Fruit fly (Drosophila melanogaster): ENCODE measurements around the gene CG42675.

CG42675 gene

DNA sequence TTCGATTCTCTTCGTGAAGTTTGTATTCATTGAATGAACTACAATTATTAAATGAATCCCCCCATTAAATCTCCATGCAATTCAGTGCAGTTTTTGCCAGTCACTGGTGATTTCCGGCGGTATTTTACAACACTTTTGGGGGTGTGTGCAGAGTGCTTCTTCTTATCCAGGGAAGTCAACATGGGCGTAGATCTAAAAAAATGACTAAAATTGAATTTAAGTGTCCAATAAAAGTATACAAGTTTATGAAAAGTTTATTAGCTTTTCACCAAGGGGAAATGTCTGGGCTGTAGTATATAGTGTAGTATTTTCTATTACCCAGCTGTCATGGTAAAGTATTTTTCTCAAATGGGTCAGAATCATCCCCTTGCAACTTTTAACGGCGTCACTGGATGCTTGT lies 21.9 kb upstream of the CG42675 start, which contains the start of gene Hpf1 (continued):
- peak; percentile 24 to 91 for TF ChIP-seq tll (GFP tag; optimal IDR thresholded peaks at IDR 0.05)
- peak; percentile 95 for TF ChIP-seq Doc2 (GFP tag; IDR thresholded peaks at IDR 0.05)
- peak; percentile 97 for TF ChIP-seq CG17829 (tag; optimal IDR thresholded peaks at IDR 0.05)
- peak; percentile 97 for TF ChIP-seq CG1233 (GFP tag; optimal IDR thresholded peaks at IDR 0.05)
- peak; percentile 99 for TF ChIP-seq CG7839 (tag; optimal IDR thresholded peaks at IDR 0.05)
- peak; percentile 92 for TF ChIP-seq CG9437 (GFP tag; optimal IDR thresholded peaks at IDR 0.05)
- no peak for TF ChIP-seq br (optimal IDR thresholded peaks at IDR 0.05)
- peak; percentile 98 for TF ChIP-seq NC2β (GFP tag; optimal IDR thresholded peaks at IDR 0.05)
- TF ChIP-seq otp (GFP tag; IDR thresholded peaks at IDR 0.05), result peak; percentile 97
- no peak for TF ChIP-seq Hr39 (optimal IDR thresholded peaks at IDR 0.05)
- TF ChIP-seq E2f2 (GFP tag; IDR thresholded peaks at IDR 0.05), result peak; percentile 86
- peak; percentile 94 for TF ChIP-seq CG7357 (GFP tag; IDR thresholded peaks at IDR 0.05)
- TF ChIP-seq cas (GFP tag; IDR thresholded peaks at IDR 0.05), result peak; percentile 96
- peak; percentile 93 for TF ChIP-seq CG10959 (GFP tag; IDR thresholded peaks at IDR 0.05)
- TF ChIP-seq rib (GFP tag; IDR thresholded peaks at IDR 0.05), result peak; percentile 97
- TF ChIP-seq CG4617 (GFP tag; optimal IDR thresholded peaks at IDR 0.05; ENCODE audit: borderline replicate concordance), result peak; percentile 98
- peak; percentile 63 for TF ChIP-seq fd102C (GFP tag; optimal IDR thresholded peaks at IDR 0.05)
- peak; percentile 96 for TF ChIP-seq CG4854 (GFP tag; optimal IDR thresholded peaks at IDR 0.05)
- TF ChIP-seq crol (GFP tag; IDR thresholded peaks at IDR 0.05), result peak; percentile 65
- TF ChIP-seq E2f1 (GFP tag; IDR thresholded peaks at IDR 0.05), result peak; percentile 98
- peak; percentile 98 for TF ChIP-seq CrebB (tag; optimal IDR thresholded peaks at IDR 0.05)
- TF ChIP-seq tna (GFP tag; IDR thresholded peaks at IDR 0.05; ENCODE audit: partially characterized antibody), result no peak
- TF ChIP-seq Gug (GFP tag; IDR thresholded peaks at IDR 0.05), result peak; percentile 98
- peak; percentile 95 for TF ChIP-seq CG2875 (GFP tag; optimal IDR thresholded peaks at IDR 0.05)
- peak; percentile 90 for TF ChIP-seq CG6654 (GFP tag; optimal IDR thresholded peaks at IDR 0.05)
- TF ChIP-seq salm (tag; optimal IDR thresholded peaks at IDR 0.05), result peak; percentile 97
- peak; percentile 92 for TF ChIP-seq kah (GFP tag; optimal IDR thresholded peaks at IDR 0.05)
- no peak for TF ChIP-seq prd (optimal IDR thresholded peaks at IDR 0.05)
- TF ChIP-seq prd (GFP tag; IDR thresholded peaks at IDR 0.05), result peak; percentile 99
- TF ChIP-seq Ets65A (GFP tag), result peak; percentile 100
- peak; percentile 96 for TF ChIP-seq so (GFP tag; IDR thresholded peaks at IDR 0.05)
- peak; percentile 99 for TF ChIP-seq pho (GFP tag; optimal IDR thresholded peaks at IDR 0.05)
- peak; percentile 99 for TF ChIP-seq Hsf (GFP tag; optimal IDR thresholded peaks at IDR 0.05)
- TF ChIP-seq Opbp (GFP tag; IDR thresholded peaks at IDR 0.05; ENCODE audit: partially characterized antibody), result peak; percentile 61; the same call in 1 of the 3 replicates
- TF ChIP-seq CkIIα-i1 (GFP tag; IDR thresholded peaks at IDR 0.05), result peak; percentile 81; the same call in 1 of the 2 replicates
- no peak for TF ChIP-seq Trl (optimal IDR thresholded peaks at IDR 0.05)
- TF ChIP-seq Trl (GFP tag; optimal IDR thresholded peaks at IDR 0.05), result peak; percentile 99
- TF ChIP-seq Stat92E (GFP tag; optimal IDR thresholded peaks at IDR 0.05), result peak in 1 of 3 experiments; percentile 87
- peak; percentile 99 for TF ChIP-seq Xrp1 (GFP tag; IDR thresholded peaks at IDR 0.05)
- peak; percentile 97 for TF ChIP-seq CG17568 (GFP tag; optimal IDR thresholded peaks at IDR 0.05)
- TF ChIP-seq Bteb2 (GFP tag; optimal IDR thresholded peaks at IDR 0.05), result peak; percentile 99
- TF ChIP-seq Scr (GFP tag; IDR thresholded peaks at IDR 0.05; ENCODE audit: partially characterized antibody), result peak; percentile 23; the same call in 1 of the 2 replicates
- TF ChIP-seq B-H2 (GFP tag; optimal IDR thresholded peaks at IDR 0.05), result peak; percentile 97
- peak; percentile 93 for TF ChIP-seq CG6254 (GFP tag; optimal IDR thresholded peaks at IDR 0.05)
- peak; percentile 92 for TF ChIP-seq dimm (GFP tag; IDR thresholded peaks at IDR 0.05)
- peak; percentile 97 for TF ChIP-seq ken (GFP tag; IDR thresholded peaks at IDR 0.05)
- TF ChIP-seq Fer1 (GFP tag; optimal IDR thresholded peaks at IDR 0.05), result peak; percentile 99
- TF ChIP-seq CG9932 (GFP tag; IDR thresholded peaks at IDR 0.05), result peak; percentile 98
- peak; percentile 94 for TF ChIP-seq CG15696 (tag; optimal IDR thresholded peaks at IDR 0.05)
- TF ChIP-seq Atf3 (GFP tag; optimal IDR thresholded peaks at IDR 0.05), result peak; percentile 98
- peak; percentile 97 for TF ChIP-seq CG11247 (GFP tag; IDR thresholded peaks at IDR 0.05)
- TF ChIP-seq HHEX (GFP tag; optimal IDR thresholded peaks at IDR 0.05), result peak; percentile 98
